Worm (Caenorhabditis elegans) whole organism, late embryonic: Measurements from ENCODE around the gene fahd-1.

ENCODE experiments used
- C38D4.7 ChIP-seq: fragments of 200-800 bp; sonication (Bioruptor generic); optimal IDR thresholded peaks from 2 replicates; lab custom pipeline; 2018; ENCODE audit warnings: mild to moderate bottlenecking, missing genetic modification characterization, moderate library complexity, missing compliant biosample characterization
- ama-1 ChIP-seq: fragments of 150-350 bp; optimal IDR thresholded peaks from 2 replicates; lab custom pipeline; 2014
- ceh-45 ChIP-seq: fragments of 200-800 bp; sonication (Bioruptor generic); IDR thresholded peaks from 2 replicates; pipeline ENCODE4 v1.3.6; 2022; ENCODE audit warnings: missing genetic modification reagents, missing genetic modification characterization, missing compliant biosample characterization
- ceh-48 ChIP-seq: sonication (generic microtip); optimal IDR thresholded peaks from 2 replicates; lab custom pipeline; 2016; ENCODE audit warnings: missing genetic modification characterization, inconsistent platforms, missing compliant biosample characterization
- elt-2 ChIP-seq: sonication (generic microtip); optimal IDR thresholded peaks from 2 replicates; lab custom pipeline; 2016; ENCODE audit warnings: missing genetic modification reagents, missing genetic modification characterization, missing compliant biosample characterization
- mec-3 ChIP-seq: sonication (generic microtip); optimal IDR thresholded peaks from 2 replicates; lab custom pipeline; 2016; ENCODE audit warnings: borderline replicate concordance, missing genetic modification characterization, missing compliant biosample characterization
- nfya-1 ChIP-seq: sonication (generic microtip); optimal IDR thresholded peaks from 2 replicates; lab custom pipeline; 2017; ENCODE audit warnings: missing genetic modification characterization, mild to moderate bottlenecking, missing compliant biosample characterization, antibody characterized with exemption, moderate library complexity
- pqm-1 ChIP-seq: sonication (generic microtip); optimal IDR thresholded peaks from 2 replicates; lab custom pipeline; 2016; ENCODE audit warnings: missing genetic modification characterization, missing compliant biosample characterization
- rnt-1 ChIP-seq: sonication (generic microtip); optimal IDR thresholded peaks from 2 replicates; lab custom pipeline; 2016; ENCODE audit warnings: missing genetic modification characterization, missing compliant biosample characterization
- unc-42 ChIP-seq: sonication (generic microtip); optimal IDR thresholded peaks from 2 replicates; lab custom pipeline; 2016; ENCODE audit warnings: missing genotype, missing genetic modification characterization, missing compliant biosample characterization
- unc-55 ChIP-seq: sonication (generic microtip); optimal IDR thresholded peaks from 2 replicates; lab custom pipeline; 2017; ENCODE audit warnings: missing biosample characterization, missing genetic modification reagents, missing genetic modification characterization

ce11 chrIII:7937548-7937947 is 45.5 kb downstream of the fahd-1 start, which contains the start of gene C29E4.10:
- TF ChIP-seq unc-55 (no peak), C38D4.7 (GFP tag; lab: Kevin White, UChicago) (no peak), ceh-48 (tag; lab: Kevin White, UChicago) (no peak), rnt-1 (tag; lab: Kevin White, UChicago) (no peak), nfya-1 (tag; lab: Kevin White, UChicago) (no peak), unc-42 (tag; lab: Kevin White, UChicago) (no peak), elt-2 (tag; lab: Kevin White, UChicago) (no peak), ama-1 (lab: Kevin White, UChicago) (no peak), mec-3 (no peak), pqm-1 (tag; lab: Kevin White, UChicago) (no peak), ceh-45 (no peak)
